Fruit fly (Drosophila melanogaster) S2 (cell line): ENCODE measurements around the gene CG4462.

Source experiments
- CG8478 ChIP-seq: fragments of >200 bp; optimal IDR thresholded peaks from 2 replicates; lab custom pipeline; 2018
- CTCF ChIP-seq, 2 experiments: fragments of >200 bp; optimal IDR thresholded peaks; 2 replicates each; lab custom pipeline; 2018

Gene CG4462

DNA sequence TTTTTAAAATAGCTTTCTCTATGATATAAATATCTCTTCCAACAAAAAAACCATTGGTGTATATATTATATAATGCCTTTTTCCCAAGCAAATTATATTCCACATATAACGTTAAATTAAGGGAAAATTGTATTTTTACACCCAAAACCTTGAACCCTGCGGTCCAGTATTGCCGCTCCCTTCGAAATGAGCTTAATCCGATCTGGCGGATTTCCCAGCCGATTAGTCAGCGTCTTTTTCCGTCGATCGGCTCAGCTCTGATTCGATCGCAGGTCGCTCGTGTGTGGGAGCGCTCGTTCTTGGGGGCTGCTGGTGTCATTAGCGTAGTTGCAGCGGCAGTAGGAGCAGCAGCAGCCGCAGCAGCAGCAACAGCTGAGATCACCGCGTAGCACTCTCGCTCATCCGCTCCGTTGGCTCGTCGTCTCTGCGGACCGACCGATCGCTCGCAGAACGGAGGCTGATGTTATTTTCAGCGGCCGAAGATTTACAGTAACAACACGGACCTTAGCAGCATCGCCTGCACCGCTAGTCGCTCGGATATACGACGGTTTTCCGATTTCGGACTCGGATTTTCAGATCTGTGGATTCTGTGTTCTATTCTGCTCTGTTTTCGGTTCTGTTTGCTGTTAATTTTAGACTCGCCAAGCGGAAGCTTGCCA is 34.7 kb downstream of the CG4462 start, which contains the start of gene CG4733:
TSS of gene CG4733 (plus strand) at position 350 of the 659 bp plus-strand sequence.
- TF ChIP-seq CTCF (optimal IDR thresholded peaks at IDR 0.05; lab: Kevin White, UChicago): no peak
- TF ChIP-seq CG8478 (lab: Kevin White, UChicago): no peak

DNA sequence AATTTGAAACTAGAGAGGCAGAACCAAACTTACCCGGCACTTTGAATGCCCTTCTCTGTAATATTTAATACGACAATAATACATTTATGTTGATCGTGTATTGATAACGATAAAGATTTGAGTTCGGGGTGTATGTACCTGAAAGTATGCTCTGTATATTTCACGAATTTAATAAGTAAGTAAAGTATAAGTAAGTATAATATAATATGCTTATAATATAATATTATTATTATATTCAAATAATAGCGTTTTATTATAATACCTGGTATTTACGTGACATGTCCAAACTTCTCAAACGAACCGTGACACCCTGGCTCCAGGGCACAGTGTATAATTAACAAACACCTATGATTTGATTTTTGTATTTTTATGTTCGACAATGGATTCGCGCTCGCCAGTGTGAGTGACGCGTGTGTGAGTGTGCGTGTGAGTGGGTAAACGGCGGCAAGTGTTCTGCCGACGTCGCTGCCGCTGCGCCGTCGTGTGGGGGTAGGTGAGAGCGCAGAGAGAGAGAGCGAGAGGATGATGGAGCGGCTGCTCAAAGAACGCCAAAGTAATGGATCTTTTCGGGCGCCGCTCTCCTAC is 35.5 kb downstream of the CG4462 start:
- TF ChIP-seq CG8478 (lab: Kevin White, UChicago) (no peak), CTCF (optimal IDR thresholded peaks at IDR 0.05; lab: Kevin White, UChicago) (no peak)

DNA sequence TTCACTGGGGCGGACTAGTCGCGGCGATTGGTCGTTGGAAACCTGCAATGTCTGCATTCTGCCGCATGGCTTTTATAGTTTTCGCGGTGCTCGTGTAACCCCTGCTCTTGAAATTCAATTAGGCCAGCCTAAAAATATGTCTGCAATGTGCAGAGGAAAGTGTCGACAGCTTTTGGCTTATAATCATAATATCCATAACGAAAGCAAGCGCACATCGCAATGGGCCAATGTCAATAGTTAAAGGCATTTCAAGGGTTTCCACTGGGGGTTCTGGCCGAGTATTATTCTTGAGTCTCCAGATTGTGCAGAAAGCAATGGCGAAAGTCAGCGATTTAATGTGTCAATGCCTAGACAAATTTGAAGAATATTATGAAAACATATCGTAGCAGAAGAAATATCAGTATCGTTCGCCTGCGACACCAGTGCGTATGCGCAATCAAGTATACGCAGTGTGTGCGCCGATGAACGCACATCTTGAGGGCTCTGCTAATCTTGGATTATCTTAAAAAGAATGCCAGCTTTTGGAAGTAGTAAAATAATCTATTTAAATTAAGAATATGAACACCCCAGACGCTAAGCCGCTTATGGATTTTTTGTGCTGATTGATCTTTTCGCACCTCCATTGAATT is 36.9 kb downstream of the CG4462 start, which contains the start of gene ninaE:
TSS of gene ninaE (minus strand) at position 51 of the 629 bp plus-strand sequence.
- no peak for TF ChIP-seq CTCF (optimal IDR thresholded peaks at IDR 0.05; lab: Kevin White, UChicago)
- TF ChIP-seq CG8478 (lab: Kevin White, UChicago): no peak

DNA sequence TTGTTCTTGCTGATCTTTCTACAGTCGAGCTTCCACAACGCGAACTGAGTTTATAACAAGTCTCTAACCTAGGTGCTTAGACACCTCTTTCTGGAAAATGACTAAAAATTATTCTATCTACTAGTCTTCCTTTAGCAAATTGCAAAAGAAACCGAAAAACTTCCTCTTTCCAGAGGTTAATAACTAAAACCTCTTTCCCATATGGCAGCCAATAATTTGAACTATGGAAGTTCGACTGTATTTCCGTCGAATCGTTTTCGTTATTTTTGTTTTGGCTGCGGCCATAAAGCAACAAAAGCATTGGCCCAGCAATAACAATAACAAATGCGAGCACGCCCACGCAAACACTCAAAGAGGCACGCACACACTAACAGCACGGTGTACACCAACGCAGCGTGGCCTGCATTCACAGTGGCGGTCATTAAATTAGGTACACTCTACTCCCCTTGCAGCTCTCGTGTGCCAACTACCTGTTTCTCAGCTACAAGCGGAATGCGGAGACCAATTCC is 44.7 kb downstream of the CG4462 start:
- TF ChIP-seq CTCF (optimal IDR thresholded peaks at IDR 0.05; lab: Kevin White, UChicago) (no peak), CG8478 (lab: Kevin White, UChicago) (no peak)

DNA sequence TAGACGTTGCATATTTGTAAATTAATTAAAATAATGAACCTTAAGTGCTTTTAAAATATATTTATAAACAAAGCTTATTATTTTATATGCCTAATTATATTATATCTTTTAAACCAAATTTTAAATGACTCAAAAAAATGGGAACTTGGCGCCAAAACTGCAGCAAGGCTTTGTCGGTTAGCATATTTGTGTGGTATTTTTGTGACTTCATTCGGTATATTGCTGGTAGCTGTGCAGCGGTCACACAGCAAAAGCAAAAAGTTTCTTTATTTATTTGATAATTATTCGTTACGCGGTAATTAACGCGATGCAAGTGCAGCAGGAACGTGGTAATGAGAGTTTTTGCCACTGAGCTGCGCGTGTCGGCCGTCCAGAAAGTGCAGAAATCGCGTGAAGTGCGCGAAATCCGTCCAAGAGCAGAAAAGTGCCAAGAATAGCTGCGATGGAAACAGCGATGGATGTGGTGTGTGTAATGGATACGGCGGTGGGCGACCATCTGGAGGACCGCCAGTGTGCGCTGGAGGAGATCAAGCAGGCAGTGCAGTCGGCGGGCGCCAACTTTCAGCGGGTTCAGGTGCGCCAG is 45.6 kb downstream of the CG4462 start, which contains the start of gene Ask1:
TSS of gene Ask1 (plus strand) at position 250 of the 583 bp plus-strand sequence.
- TF ChIP-seq CG8478 (lab: Kevin White, UChicago) (no peak), CTCF (optimal IDR thresholded peaks at IDR 0.05; lab: Kevin White, UChicago) (no peak)

DNA sequence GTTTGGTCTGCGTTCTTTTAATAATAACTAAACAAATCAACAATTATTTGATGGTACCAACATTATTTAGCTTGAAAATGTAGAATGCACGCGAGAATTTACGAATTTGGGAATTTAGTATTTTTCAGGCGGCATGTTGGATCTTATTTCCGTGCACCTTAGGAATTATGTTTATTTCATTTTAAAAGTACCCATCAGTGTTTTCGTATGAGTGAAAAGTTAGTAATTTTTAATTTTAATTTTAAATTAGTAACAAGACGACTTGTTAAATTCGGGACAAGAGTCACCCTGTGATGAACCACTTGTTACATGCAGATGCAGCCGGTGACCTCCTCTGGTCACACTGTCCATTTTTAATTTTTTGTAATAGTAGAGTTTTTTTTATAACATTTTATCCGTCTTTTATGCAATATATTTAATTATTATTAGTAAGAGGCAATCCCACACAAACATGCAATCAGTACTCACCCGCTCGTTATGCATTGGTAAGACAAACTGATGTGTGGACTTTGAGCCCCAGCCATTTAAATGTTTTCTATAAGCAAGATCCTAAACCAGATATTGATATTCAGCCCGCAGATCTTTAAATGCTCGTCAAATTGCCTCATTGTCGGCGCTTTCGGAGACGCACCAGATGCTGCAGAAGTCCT is 47.6 kb downstream of the CG4462 start, which contains the start of the genes CG17186 and Arc42:
TSS of gene CG17186 (minus strand) at position 88 of the 650 bp plus-strand sequence.
TSS of gene Arc42 (plus strand) at position 311 of the 650 bp plus-strand sequence.
- TF ChIP-seq CTCF (optimal IDR thresholded peaks at IDR 0.05; lab: Kevin White, UChicago) (no peak), CG8478 (lab: Kevin White, UChicago) (no peak)

DNA sequence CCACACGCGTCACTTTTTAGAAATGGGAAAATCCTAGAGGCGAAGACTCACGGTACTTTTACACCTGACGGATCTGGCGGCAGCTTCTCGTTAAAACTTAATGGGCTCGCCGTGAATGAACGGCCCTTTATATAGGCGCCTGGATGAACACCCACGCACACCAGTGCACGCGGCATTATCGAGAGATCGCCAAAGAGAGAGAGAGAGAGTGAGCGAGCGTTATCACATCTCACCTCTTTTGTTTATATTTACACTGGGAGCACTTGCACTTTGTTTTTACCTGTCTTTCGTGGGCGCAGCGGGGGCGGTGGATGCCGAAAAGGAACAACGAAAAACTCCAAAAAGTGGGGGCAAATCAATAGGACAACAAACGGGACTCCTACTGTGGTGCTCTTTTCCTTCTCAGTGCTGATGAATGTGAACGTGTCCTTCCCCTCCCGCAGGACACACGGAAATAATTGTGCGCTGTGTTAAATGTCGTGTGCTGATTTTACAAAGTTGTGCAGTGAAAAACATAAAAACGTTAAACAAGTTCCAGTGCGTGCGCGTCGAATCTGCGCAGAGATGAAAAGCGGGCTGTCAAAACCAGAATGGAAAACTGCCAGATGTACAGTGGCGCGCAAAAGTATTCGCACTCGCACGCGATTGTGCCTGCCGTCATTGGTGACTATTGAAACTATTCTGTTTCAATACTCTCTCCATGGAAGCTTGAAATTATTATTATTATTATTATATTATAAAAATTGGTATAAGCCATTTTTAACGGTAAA is 49.9 kb downstream of the CG4462 start, which contains the start of gene Mrp5:
TSS of gene Mrp5 (minus strand) at position 561 of the 770 bp plus-strand sequence.
- TF ChIP-seq CG8478 (lab: Kevin White, UChicago): no peak
- no peak for TF ChIP-seq CTCF (optimal IDR thresholded peaks at IDR 0.05; lab: Kevin White, UChicago)

DNA sequence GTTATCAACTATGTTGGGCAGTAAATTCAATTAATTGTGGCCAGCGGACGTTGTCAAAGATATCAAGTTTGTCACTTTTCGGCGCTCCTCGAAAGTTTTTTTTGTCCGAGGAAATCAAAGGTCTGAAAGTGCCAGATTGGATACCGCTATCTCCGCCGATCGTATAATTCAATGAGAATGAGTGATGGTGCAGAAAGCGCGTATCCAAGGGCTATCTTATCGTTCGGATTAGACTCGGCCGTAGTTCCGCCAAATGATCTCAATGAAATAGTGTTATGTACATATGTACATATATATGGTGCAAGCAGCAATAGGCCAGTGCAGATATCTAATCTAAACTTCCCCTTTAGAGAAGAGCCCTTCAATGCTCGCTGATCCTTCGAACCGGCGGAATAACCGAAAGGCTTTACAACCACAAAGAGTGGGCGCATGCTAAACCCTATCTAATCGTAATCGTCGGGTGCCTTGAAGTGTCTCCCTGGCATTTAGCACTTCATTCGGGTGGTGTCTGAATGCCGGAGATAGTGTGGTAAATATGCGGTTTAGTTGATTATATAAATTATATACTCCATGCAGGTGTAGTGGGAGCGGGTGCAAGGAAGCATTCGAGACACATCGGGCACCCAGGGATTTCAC is 52.0 kb downstream of the CG4462 start:
- TF ChIP-seq CG8478 (lab: Kevin White, UChicago) (no peak), CTCF (optimal IDR thresholded peaks at IDR 0.05; lab: Kevin White, UChicago) (no peak)
